Worm (Caenorhabditis elegans) whole organism, midembryonic: ENCODE measurements around the gene ins-35.

ENCODE experiments used
- T22C8.4 ChIP-seq: fragments of 200-800 bp; sonication (Bioruptor generic); IDR thresholded peaks from 2 replicates; pipeline ENCODE4 v1.3.6; 2022; ENCODE audit warnings: missing genetic modification characterization, missing compliant biosample characterization
- cog-1 ChIP-seq: sonication (generic microtip); optimal IDR thresholded peaks from 2 replicates; lab custom pipeline; 2016; ENCODE audit warnings: missing genetic modification characterization, missing compliant biosample characterization
- flt-1 ChIP-seq: fragments of 200-800 bp; sonication (Bioruptor generic); IDR thresholded peaks from 2 replicates; pipeline ENCODE4 v1.3.6; 2022; ENCODE audit warnings: missing genetic modification characterization, missing compliant biosample characterization
- klf-2 ChIP-seq: fragments of 200-800 bp; sonication (Bioruptor generic); conservative IDR thresholded peaks from 2 replicates; pipeline ENCODE4 v1.3.6; 2022; ENCODE audit warnings: missing genetic modification reagents, missing genetic modification characterization, missing compliant biosample characterization
- med-1 ChIP-seq: sonication (generic microtip); optimal IDR thresholded peaks from 2 replicates; lab custom pipeline; 2017; ENCODE audit warnings: missing genetic modification characterization, mild to moderate bottlenecking, missing compliant biosample characterization, antibody characterized with exemption, missing genetic modification reagents; ENCODE audit not compliant: insufficient read depth
- ref-1 ChIP-seq: fragments of 200-800 bp; sonication (Bioruptor generic); conservative IDR thresholded peaks from 2 replicates; pipeline ENCODE4 v1.3.6; 2022; ENCODE audit warnings: missing genetic modification reagents, missing genetic modification characterization, missing compliant biosample characterization
- tab-1 ChIP-seq: fragments of 200-800 bp; sonication (Bioruptor generic); IDR thresholded peaks from 2 replicates; pipeline ENCODE4 v1.3.6; 2022; ENCODE audit warnings: missing genetic modification characterization, missing compliant biosample characterization
- ztf-23 ChIP-seq: fragments of 200-800 bp; sonication (Bioruptor generic); IDR thresholded peaks from 2 replicates; pipeline ENCODE4 v1.3.6; 2022; ENCODE audit warnings: missing genetic modification reagents, missing genetic modification characterization, missing compliant biosample characterization
- ztf-29 ChIP-seq: fragments of 200-800 bp; sonication (Bioruptor generic); IDR thresholded peaks from 2 replicates; pipeline ENCODE4 v1.3.6; 2022; ENCODE audit warnings: missing genetic modification reagents, missing genetic modification characterization, missing compliant biosample characterization

Gene ins-35

ce11 chrV:20399532-20400068 is 24.3 kb downstream of the ins-35 start:
- TF ChIP-seq ztf-23 (GFP tag; lab: Robert Waterston, UW): no peak
- no peak for TF ChIP-seq klf-2 (GFP tag; lab: Robert Waterston, UW)
- TF ChIP-seq ztf-29 (GFP tag; lab: Robert Waterston, UW): no peak
- TF ChIP-seq ref-1 (GFP tag; lab: Robert Waterston, UW): no peak
- no peak for TF ChIP-seq med-1 (GFP tag; lab: Kevin White, UChicago)
- no peak for TF ChIP-seq T22C8.4 (GFP tag; lab: Robert Waterston, UW)
- no peak for TF ChIP-seq cog-1 (tag; lab: Kevin White, UChicago)
- no peak for TF ChIP-seq tab-1 (GFP tag; lab: Robert Waterston, UW)
- TF ChIP-seq flt-1: no peak

ce11 chrV:20402842-20403241 is 27.5 kb downstream of the ins-35 start:
- TF ChIP-seq cog-1 (tag; lab: Kevin White, UChicago) (no peak), med-1 (GFP tag; lab: Kevin White, UChicago) (no peak), flt-1 (no peak), tab-1 (GFP tag; lab: Robert Waterston, UW) (no peak), klf-2 (GFP tag; lab: Robert Waterston, UW) (no peak), ref-1 (GFP tag; lab: Robert Waterston, UW) (no peak), ztf-23 (GFP tag; lab: Robert Waterston, UW) (no peak), T22C8.4 (GFP tag; lab: Robert Waterston, UW) (no peak), ztf-29 (GFP tag; lab: Robert Waterston, UW) (no peak)

DNA sequence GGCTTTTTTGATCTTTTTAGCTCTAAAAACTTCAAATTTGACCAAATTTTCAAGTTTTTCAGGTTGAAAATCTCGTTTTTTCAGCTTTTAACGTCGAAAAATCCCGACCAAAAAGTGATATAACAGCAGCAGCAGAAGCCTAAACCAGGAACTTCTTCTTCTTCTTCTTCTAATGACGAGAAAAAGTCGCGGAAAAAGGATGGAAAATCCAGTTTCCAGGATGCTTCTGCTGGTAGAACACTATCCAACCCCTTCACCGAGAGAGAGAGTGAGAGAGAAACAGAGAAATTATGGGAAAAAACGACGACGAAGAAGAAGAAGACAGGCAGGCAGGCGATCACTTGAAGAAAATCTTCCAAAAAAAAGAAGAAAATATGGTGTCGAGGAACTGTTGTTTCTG is 31.5 kb downstream of the ins-35 start:
- TF ChIP-seq ztf-23 (GFP tag; lab: Robert Waterston, UW) (no peak), ztf-29 (GFP tag; lab: Robert Waterston, UW) (no peak), T22C8.4 (GFP tag; lab: Robert Waterston, UW) (no peak), med-1 (GFP tag; lab: Kevin White, UChicago) (no peak), ref-1 (GFP tag; lab: Robert Waterston, UW) (no peak), cog-1 (tag; lab: Kevin White, UChicago) (no peak), klf-2 (GFP tag; lab: Robert Waterston, UW) (no peak), tab-1 (GFP tag; lab: Robert Waterston, UW) (no peak), flt-1 (no peak)

ce11 chrV:20409016-20409415 is 33.7 kb downstream of the ins-35 start:
- TF ChIP-seq cog-1 (tag; lab: Kevin White, UChicago): no peak
- no peak for TF ChIP-seq tab-1 (GFP tag; lab: Robert Waterston, UW)
- no peak for TF ChIP-seq med-1 (GFP tag; lab: Kevin White, UChicago)
- TF ChIP-seq ztf-29 (GFP tag; lab: Robert Waterston, UW): no peak
- no peak for TF ChIP-seq klf-2 (GFP tag; lab: Robert Waterston, UW)

DNA sequence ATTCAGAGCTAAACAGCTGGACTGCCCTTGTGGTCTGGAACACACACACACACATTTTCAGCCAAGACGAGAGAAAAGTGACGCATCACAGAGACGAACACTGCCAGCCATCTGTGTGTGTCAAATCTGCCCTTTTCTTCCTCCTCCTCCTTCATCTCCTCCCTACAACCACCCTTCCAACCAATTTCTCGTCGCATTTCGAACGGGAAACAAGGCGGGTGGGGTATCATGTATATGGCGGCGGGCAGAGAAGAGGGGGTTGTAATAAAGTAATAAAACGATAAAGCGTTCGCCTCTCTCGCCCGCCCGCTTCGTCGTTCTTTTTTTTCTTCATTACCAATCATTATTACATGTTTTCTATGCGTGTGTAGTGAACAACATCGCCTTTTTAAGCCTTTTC is 34.9 kb downstream of the ins-35 start:
- TF ChIP-seq tab-1 (GFP tag; lab: Robert Waterston, UW): no peak
- no peak for TF ChIP-seq ztf-29 (GFP tag; lab: Robert Waterston, UW)

- no peak for TF ChIP-seq cog-1 (tag; lab: Kevin White, UChicago)
- TF ChIP-seq klf-2 (GFP tag; lab: Robert Waterston, UW): no peak
- no peak for TF ChIP-seq ztf-23 (GFP tag; lab: Robert Waterston, UW)
- TF ChIP-seq ref-1 (GFP tag; lab: Robert Waterston, UW): no peak
- TF ChIP-seq ztf-29 (GFP tag; lab: Robert Waterston, UW): no peak
- TF ChIP-seq tab-1 (GFP tag; lab: Robert Waterston, UW): no peak
- no peak for TF ChIP-seq med-1 (GFP tag; lab: Kevin White, UChicago)
- no peak for TF ChIP-seq T22C8.4 (GFP tag; lab: Robert Waterston, UW)
- TF ChIP-seq flt-1: no peak
Observed at ce11 chrV:20411659-20412058, 36.3 kb downstream of the ins-35 start, which contains the start of gene F53H2.3. Gene F53H2.3 (minus strand): TSS chrV:20411759.

- TF ChIP-seq ztf-23 (GFP tag; lab: Robert Waterston, UW): no peak
- TF ChIP-seq ztf-29 (GFP tag; lab: Robert Waterston, UW): no peak
- no peak for TF ChIP-seq tab-1 (GFP tag; lab: Robert Waterston, UW)
- TF ChIP-seq T22C8.4 (GFP tag; lab: Robert Waterston, UW): no peak
- no peak for TF ChIP-seq flt-1
- no peak for TF ChIP-seq ref-1 (GFP tag; lab: Robert Waterston, UW)
- TF ChIP-seq med-1 (GFP tag; lab: Kevin White, UChicago): no peak
- TF ChIP-seq klf-2 (GFP tag; lab: Robert Waterston, UW): no peak
- no peak for TF ChIP-seq cog-1 (tag; lab: Kevin White, UChicago)
Observed at ce11 chrV:20412225-20412624, 36.9 kb downstream of the ins-35 start.

ce11 chrV:20413426-20413825 is 38.1 kb downstream of the ins-35 start:
- TF ChIP-seq ztf-23 (GFP tag; lab: Robert Waterston, UW): no peak
- no peak for TF ChIP-seq T22C8.4 (GFP tag; lab: Robert Waterston, UW)
- no peak for TF ChIP-seq cog-1 (tag; lab: Kevin White, UChicago)
- no peak for TF ChIP-seq tab-1 (GFP tag; lab: Robert Waterston, UW)
- TF ChIP-seq med-1 (GFP tag; lab: Kevin White, UChicago): no peak
- TF ChIP-seq flt-1: no peak
- TF ChIP-seq ztf-29 (GFP tag; lab: Robert Waterston, UW): no peak

DNA sequence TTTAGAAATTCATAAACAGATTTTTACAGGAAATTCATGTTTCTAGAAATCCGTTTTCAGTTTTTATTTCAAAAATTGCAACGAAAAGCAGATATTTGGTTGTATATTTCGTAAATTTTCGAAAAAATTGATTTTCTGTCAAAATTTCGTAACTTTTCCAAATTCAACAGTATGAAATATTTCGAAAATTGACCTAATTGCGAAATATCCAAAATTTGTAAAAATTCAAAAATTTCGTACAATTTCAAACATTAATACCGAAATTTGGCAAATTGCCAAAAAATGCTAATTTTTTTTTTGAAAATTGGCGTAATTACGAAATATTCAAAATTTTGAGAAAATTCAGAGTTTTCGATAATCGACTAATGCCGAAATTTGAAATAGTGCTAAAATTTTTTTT is 38.6 kb downstream of the ins-35 start:
- TF ChIP-seq ztf-23 (GFP tag; lab: Robert Waterston, UW) (no peak), med-1 (GFP tag; lab: Kevin White, UChicago) (no peak), tab-1 (GFP tag; lab: Robert Waterston, UW) (no peak), ztf-29 (GFP tag; lab: Robert Waterston, UW) (no peak), cog-1 (tag; lab: Kevin White, UChicago) (no peak), klf-2 (GFP tag; lab: Robert Waterston, UW) (no peak), flt-1 (no peak), ref-1 (GFP tag; lab: Robert Waterston, UW) (no peak), T22C8.4 (GFP tag; lab: Robert Waterston, UW) (no peak)
